Fruit fly (Drosophila melanogaster) whole organism, prepupa: Measurements from ENCODE around the gene CG13144.

Source experiments
- CG10631 ChIP-seq: fragments of 200-800 bp; sonication (Bioruptor generic); optimal IDR thresholded peaks from 2 replicates; lab custom pipeline; 2016; ENCODE audit warnings: missing biosample characterization, missing genetic modification characterization
- CG11294 ChIP-seq: fragments of 200-800 bp; sonication (Bioruptor generic); IDR thresholded peaks from 2 replicates; pipeline ENCODE4 v1.3.6; 2022; ENCODE audit warnings: missing biosample characterization, missing genetic modification characterization
- CG11762 ChIP-seq: fragments of 200-800 bp; sonication (Bioruptor generic); optimal IDR thresholded peaks from 3 replicates; lab custom pipeline; 2016; ENCODE audit warnings: missing biosample characterization, missing genetic modification characterization; ENCODE audit not compliant: insufficient read depth
- CG15336 ChIP-seq: fragments of 200-800 bp; sonication (Bioruptor generic); IDR thresholded peaks from 2 replicates; pipeline ENCODE4 v1.3.6; 2022; ENCODE audit warnings: missing biosample characterization, missing genetic modification characterization
- CG16779 ChIP-seq: fragments of 200-800 bp; sonication (Bioruptor generic); optimal IDR thresholded peaks from 3 replicates; lab custom pipeline; 2017; ENCODE audit warnings: missing biosample characterization, mild to moderate bottlenecking, missing genetic modification characterization
- CG3032 ChIP-seq: fragments of 200-800 bp; optimal IDR thresholded peaks from 2 replicates; lab custom pipeline; 2019; ENCODE audit warnings: missing biosample characterization, mild to moderate bottlenecking, missing genetic modification characterization, moderate library complexity
- CG6163 ChIP-seq: fragments of 200-800 bp; sonication (Bioruptor generic); IDR thresholded peaks from 3 replicates; pipeline ENCODE4 v1.3.6; 2022; ENCODE audit warnings: missing biosample characterization, missing genetic modification characterization
- CG6276 ChIP-seq: fragments of 200-800 bp; sonication (Bioruptor generic); optimal IDR thresholded peaks from 2 replicates; lab custom pipeline; 2017; ENCODE audit warnings: missing biosample characterization, mild to moderate bottlenecking, missing genetic modification characterization
- CG6792 ChIP-seq: fragments of 200-800 bp; sonication (Bioruptor generic); optimal IDR thresholded peaks from 3 replicates; lab custom pipeline; 2016; ENCODE audit warnings: missing biosample characterization, missing genetic modification characterization
- CG7368 ChIP-seq: fragments of 200-800 bp; sonication (Bioruptor generic); optimal IDR thresholded peaks from 3 replicates; lab custom pipeline; 2016; ENCODE audit warnings: missing biosample characterization, missing genetic modification characterization
- CG8119 ChIP-seq: fragments of 200-800 bp; sonication (Bioruptor generic); IDR thresholded peaks from 3 replicates; pipeline ENCODE4 v1.3.6; 2022; ENCODE audit warnings: missing biosample characterization, missing genetic modification characterization
- CG8319 ChIP-seq: fragments of 200-800 bp; sonication (Bioruptor generic); optimal IDR thresholded peaks from 3 replicates; lab custom pipeline; 2016; ENCODE audit warnings: missing biosample characterization, missing genetic modification characterization
- CG8632 ChIP-seq: fragments of 200-800 bp; sonication (Bioruptor generic); optimal IDR thresholded peaks from 3 replicates; lab custom pipeline; 2016; ENCODE audit warnings: missing biosample characterization, missing genetic modification characterization
- CG9139 ChIP-seq: fragments of 200-800 bp; sonication (Bioruptor generic); optimal IDR thresholded peaks from 3 replicates; lab custom pipeline; 2017; ENCODE audit warnings: missing biosample characterization, mild to moderate bottlenecking, missing genetic modification characterization
- Eip75B ChIP-seq: fragments of 200-800 bp; sonication (Bioruptor generic); optimal IDR thresholded peaks from 3 replicates; lab custom pipeline; 2016; ENCODE audit warnings: missing biosample characterization, missing genetic modification characterization
- Eip93F ChIP-seq: fragments of 200-800 bp; sonication (Bioruptor generic); optimal IDR thresholded peaks from 2 replicates; lab custom pipeline; 2016; ENCODE audit warnings: missing biosample characterization, mild to moderate bottlenecking, missing genetic modification characterization
- Ets21C ChIP-seq: fragments of 200-800 bp; sonication (Bioruptor generic); optimal IDR thresholded peaks from 3 replicates; lab custom pipeline; 2016; ENCODE audit warnings: missing biosample characterization, missing genetic modification characterization
- Met ChIP-seq: fragments of 200-800 bp; sonication (Bioruptor generic); optimal IDR thresholded peaks from 3 replicates; lab custom pipeline; 2016; ENCODE audit warnings: missing biosample characterization, missing genetic modification characterization
- OdsH ChIP-seq: fragments of 200-800 bp; sonication (Bioruptor generic); optimal IDR thresholded peaks from 3 replicates; lab custom pipeline; 2016; ENCODE audit warnings: missing biosample characterization, missing genetic modification characterization
- Sox102F ChIP-seq: fragments of 200-800 bp; sonication (Bioruptor generic); optimal IDR thresholded peaks from 2 replicates; lab custom pipeline; 2016; ENCODE audit warnings: missing biosample characterization, mild to moderate bottlenecking, missing genetic modification characterization
- Sox15 ChIP-seq: fragments of 200-800 bp; sonication (Bioruptor generic); optimal IDR thresholded peaks from 3 replicates; lab custom pipeline; 2016; ENCODE audit warnings: missing biosample characterization, missing genetic modification characterization
- esn ChIP-seq: fragments of 200-800 bp; sonication (Bioruptor generic); optimal IDR thresholded peaks from 2 replicates; lab custom pipeline; 2016; ENCODE audit warnings: missing biosample characterization, mild to moderate bottlenecking, missing genetic modification characterization, moderate library complexity
- fkh ChIP-seq: fragments of 200-800 bp; sonication (Bioruptor generic); optimal IDR thresholded peaks from 3 replicates; lab custom pipeline; 2017; ENCODE audit warnings: missing biosample characterization, mild to moderate bottlenecking, missing genetic modification characterization, moderate library complexity
- lz ChIP-seq: fragments of 200-800 bp; sonication (Bioruptor generic); optimal IDR thresholded peaks from 3 replicates; lab custom pipeline; 2016; ENCODE audit warnings: missing biosample characterization, missing genetic modification characterization
- net ChIP-seq: fragments of 200-800 bp; sonication (Bioruptor generic); optimal IDR thresholded peaks from 3 replicates; lab custom pipeline; 2016; ENCODE audit warnings: missing biosample characterization, missing genetic modification characterization
- pdm3 ChIP-seq: fragments of 200-800 bp; sonication (Bioruptor generic); optimal IDR thresholded peaks from 3 replicates; lab custom pipeline; 2016; ENCODE audit warnings: missing biosample characterization, missing genetic modification characterization
- svp ChIP-seq: fragments of 200-800 bp; sonication (Bioruptor generic); peaks from one replicate; lab custom pipeline; 2016; ENCODE audit warnings: missing biosample characterization, missing genetic modification characterization

The CG13144 gene

DNA sequence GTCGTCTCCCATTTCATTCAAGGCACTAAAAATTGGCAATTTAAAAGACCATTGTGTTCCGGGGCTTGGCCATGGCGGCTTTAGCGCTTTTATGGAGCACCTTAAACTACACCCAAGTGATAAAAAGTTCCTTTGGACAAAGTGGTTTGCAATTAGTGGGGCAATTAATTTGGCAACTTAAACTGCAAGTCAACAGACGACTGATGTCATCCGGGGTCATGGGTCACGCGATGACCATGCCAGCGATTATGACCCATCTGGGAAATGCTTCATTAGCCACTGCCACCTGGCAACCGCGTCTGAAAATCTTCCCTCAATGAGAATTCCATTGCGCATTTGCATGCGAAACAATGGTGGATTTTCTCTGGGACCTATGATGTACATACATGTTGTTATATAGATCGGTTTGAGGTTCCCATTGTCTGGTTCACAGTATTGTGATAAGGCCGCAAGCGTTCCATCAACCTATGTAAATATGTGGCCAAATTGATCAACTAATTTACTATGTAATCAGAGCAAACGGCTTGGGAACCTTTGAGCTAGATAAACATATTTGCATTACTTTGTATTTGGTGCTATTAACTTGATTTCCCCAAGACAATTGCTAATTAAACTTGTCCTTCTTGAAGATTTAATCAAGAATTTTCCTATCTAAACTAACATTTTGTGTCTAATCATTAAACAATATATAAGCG lies 6.0 kb upstream of the CG13144 start:
- peak; percentile 80 for TF ChIP-seq svp (GFP tag; lab: Kevin White, UChicago)
- TF ChIP-seq Sox102F (GFP tag; lab: Kevin White, UChicago) = no peak
- no peak for TF ChIP-seq CG9139
- TF ChIP-seq Ets21C (GFP tag; lab: Kevin White, UChicago) = no peak
- TF ChIP-seq fkh = peak; percentile 68

DNA sequence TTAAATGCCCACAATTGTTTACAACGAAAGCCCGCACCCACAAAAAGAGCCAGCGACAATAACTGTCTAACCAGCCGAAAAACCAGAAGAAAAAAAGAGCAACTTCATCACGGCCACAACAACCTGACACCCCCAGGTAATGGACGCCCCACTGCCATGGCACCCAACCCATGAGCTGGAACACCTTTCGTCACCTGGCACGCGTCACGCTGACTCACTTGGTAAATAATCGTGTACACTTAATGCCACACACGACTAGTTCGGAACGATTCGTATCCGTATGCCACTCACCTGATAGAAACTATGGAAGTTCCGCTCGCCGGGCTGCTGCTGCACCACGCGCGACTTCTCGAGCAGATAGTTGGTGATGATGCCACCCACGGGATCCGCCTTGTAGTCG lies 5.1 kb upstream of the CG13144 start:
- TF ChIP-seq CG6792 = no peak
- TF ChIP-seq fkh = peak; percentile 51
- no peak for TF ChIP-seq CG11294 (GFP tag; lab: Robert Waterston, UW)

DNA sequence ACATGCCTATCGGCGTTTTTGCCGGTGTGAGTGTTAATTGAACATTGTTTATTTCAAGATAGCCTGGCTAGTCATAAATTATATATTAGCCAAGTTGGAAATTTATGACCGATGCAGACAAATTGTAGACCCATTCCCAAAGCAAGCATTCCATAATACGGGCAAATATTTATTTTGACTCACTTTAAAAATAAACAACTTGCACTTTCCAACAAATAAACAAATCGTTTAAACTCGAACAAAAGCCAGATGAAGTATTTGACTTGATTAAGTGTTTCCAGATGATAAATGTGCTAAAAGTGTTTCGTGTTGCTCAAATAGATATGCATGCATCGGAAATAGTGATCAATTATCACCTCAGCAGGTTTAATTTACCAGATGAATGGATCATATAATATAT lies 4.2 kb upstream of the CG13144 start:
- TF ChIP-seq fkh (peak; percentile 57), OdsH (no peak)

DNA sequence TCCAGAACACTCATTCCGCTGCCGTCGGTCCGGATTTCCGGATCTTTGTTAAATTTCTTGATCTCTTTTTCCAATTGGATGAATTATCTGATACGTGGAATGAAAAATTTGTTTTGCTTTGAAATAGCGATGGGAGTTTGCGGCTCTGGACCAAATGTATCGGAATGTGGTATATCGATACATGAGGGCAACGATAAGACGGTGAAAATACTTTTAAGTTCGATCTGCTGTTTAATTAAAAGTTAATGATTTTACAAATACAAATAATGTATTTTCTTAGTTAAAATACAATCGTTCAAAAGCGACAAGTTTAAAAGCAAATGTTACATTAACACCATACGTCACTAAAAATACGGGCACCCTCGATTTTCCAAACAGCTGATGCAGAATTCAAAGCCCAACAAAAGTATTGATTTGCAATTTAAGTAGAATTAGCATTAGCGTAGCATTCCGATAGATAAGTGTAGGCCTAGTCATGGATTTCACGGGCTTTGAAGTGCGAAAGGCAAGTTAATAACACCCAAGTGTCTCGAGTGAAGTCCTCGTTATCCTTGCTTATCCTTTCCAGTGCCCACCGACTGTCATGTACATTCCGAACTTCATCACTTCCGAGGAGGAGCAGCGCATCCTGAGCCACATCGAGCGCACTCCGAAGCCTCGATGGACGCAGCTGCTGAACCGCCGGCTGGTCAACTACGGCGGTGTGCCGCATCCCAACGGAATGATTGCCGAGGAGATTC lies 2.6 kb downstream of the CG13144 start, which contains the start of the genes Cog4 and CG6144:
TSS of gene Cog4 (minus strand) at position 139 of the 740 bp plus-strand sequence.
TSS of gene CG6144 (plus strand) at position 211 of the 740 bp plus-strand sequence.
- TF ChIP-seq Sox15 (GFP tag; lab: Kevin White, UChicago) (no peak), CG16779 (no peak), CG3032 (no peak), CG10631 (GFP tag; lab: Kevin White, UChicago) (no peak), esn (GFP tag; lab: Kevin White, UChicago) (peak; percentile 45), Met (GFP tag; lab: Kevin White, UChicago) (no peak), CG7368 (GFP tag; lab: Kevin White, UChicago) (no peak), CG11762 (GFP tag; lab: Kevin White, UChicago) (no peak), CG6163 (GFP tag; lab: Robert Waterston, UW) (no peak; the same call in 2 of the 3 replicates), Eip93F (GFP tag; lab: Kevin White, UChicago) (peak; percentile 47), pdm3 (GFP tag; lab: Kevin White, UChicago) (no peak), OdsH (no peak), net (GFP tag; lab: Kevin White, UChicago) (no peak), CG6276 (GFP tag; lab: Kevin White, UChicago) (no peak), CG8119 (GFP tag; lab: Robert Waterston, UW) (no peak), Ets21C (GFP tag; lab: Kevin White, UChicago) (no peak), Sox102F (GFP tag; lab: Kevin White, UChicago) (no peak), lz (peak; percentile 70)

DNA sequence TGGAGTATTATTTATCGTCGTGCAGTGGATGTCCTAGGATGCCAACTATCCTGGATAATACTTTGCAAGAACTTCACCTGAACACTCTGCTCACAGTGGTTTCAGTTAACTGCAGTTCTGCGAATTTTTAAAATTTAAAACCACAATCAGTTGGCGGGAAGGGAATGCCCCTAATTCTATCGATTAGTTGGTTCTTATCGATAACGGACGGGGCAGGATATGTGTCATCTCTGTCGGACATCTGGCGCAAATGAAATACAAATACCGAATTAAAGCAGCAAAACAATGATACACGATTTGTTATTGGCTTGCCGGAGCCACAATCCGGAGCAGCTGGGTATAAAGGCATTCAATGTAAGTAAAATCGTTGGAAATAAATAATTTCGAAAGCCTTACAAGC lies 8.2 kb downstream of the CG13144 start, which contains the start of gene Grip75:
TSS of gene Grip75 (plus strand) at position 223 of the 400 bp plus-strand sequence.
- no peak for TF ChIP-seq Eip93F (GFP tag; lab: Kevin White, UChicago)
- no peak for TF ChIP-seq Eip75B (GFP tag; lab: Kevin White, UChicago)
- TF ChIP-seq CG10631 (GFP tag; lab: Kevin White, UChicago) = no peak
- TF ChIP-seq CG8319 (GFP tag; lab: Kevin White, UChicago) = no peak
- TF ChIP-seq CG9139 = no peak

DNA sequence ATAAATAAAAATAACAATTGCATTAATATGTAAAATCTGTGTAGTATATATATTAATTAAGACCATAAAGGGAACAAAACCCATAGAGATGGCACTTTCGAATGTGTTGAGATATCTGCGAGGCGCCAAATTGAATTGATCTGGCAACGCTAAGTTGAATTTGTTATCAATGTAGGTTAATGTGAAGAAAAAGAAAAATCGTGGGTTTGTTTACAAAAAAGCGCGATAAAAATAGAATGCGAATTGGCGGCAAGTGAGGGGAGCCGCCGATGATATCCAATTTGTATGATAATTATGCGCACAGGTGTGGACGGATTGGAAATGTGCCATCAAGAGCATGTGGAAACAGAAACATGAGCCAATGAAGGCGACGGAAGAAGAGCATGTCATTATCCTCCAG lies 11.4 kb downstream of the CG13144 start:
- TF ChIP-seq CG15336 (GFP tag; lab: Robert Waterston, UW) (peak; percentile 33; the same call in 1 of the 2 replicates), fkh (peak; percentile 59), CG8632 (GFP tag; lab: Kevin White, UChicago) (no peak), CG8119 (GFP tag; lab: Robert Waterston, UW) (peak; percentile 31; the same call in 1 of the 3 replicates)
